Fruit fly (Drosophila melanogaster): ENCODE data around the gene Lon.

- TF ChIP-seq pan (optimal IDR thresholded peaks at IDR 0.05) (no peak), usp (GFP tag; optimal IDR thresholded peaks at IDR 0.05) (no peak), psq (optimal IDR thresholded peaks at IDR 0.05) (no peak), CG8478 (optimal IDR thresholded peaks at IDR 0.05) (no peak), EcR (GFP tag; optimal IDR thresholded peaks at IDR 0.05) (no peak)
These were observed 54.0 kb downstream of the Lon start for dm6 chr3L:19557996-19558375.

Measured in whole organism.